Fruit fly (Drosophila melanogaster) S2 (cell line): ENCODE results near the gene senju.

Experiments used
- CG8478 ChIP-seq: fragments of >200 bp; optimal IDR thresholded peaks from 2 replicates; lab custom pipeline; 2018
- CTCF ChIP-seq, 2 experiments: fragments of >200 bp; optimal IDR thresholded peaks; 2 replicates each; lab custom pipeline; 2018

The senju gene

DNA sequence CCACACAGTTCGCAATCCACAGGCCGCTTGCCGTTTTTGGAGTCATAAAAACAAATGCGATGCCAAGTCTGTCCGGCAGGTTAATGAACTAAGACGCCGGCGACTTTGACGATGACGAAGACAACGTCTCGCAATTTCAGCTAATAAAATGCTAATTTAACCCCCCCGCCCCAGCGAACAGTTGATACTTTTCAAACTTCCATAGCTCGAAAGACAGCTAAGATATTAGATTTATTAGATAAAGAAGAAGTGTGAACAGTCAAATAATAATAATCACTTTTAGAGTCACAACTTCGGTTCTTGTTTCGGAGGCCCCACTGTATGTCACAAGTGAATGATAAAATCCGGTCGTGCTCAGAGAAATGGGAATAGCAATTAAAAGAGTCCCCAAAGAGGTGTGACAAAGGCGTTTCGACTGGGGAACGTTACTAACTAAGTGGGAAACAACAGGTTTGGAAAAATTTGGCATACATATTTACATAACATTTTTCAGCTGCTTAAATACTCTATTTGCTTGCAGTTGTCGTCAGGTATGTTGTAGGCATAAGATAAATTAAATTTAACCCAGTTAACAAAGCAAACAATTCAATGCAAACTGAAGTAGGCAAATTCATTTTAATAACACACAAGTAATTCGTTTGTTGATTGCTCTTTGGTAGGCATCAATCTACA is 32.1 kb downstream of the senju start:
- no peak for TF ChIP-seq CTCF (optimal IDR thresholded peaks at IDR 0.05; lab: Kevin White, UChicago)

DNA sequence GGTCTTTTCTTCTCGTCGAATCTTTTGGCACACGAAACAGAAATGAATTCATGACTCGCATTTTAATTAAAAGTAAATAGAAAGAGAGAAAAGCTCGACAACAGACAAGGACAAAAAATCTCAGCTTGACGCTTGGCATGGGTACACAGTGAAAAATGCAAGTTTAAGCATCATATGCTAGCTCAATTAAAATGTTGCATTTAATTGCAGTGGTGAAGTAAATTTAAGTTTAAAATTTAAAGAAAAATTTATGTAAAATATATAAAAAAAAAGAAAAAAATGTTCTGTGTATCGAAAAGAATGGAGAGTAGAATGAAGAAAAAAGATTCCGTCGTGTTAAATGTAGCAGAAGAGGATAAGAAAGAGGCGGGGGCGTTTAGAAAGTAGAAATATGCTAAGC is 32.9 kb downstream of the senju start:
- TF ChIP-seq CTCF (optimal IDR thresholded peaks at IDR 0.05; lab: Kevin White, UChicago) (no peak), CG8478 (lab: Kevin White, UChicago) (no peak)

DNA sequence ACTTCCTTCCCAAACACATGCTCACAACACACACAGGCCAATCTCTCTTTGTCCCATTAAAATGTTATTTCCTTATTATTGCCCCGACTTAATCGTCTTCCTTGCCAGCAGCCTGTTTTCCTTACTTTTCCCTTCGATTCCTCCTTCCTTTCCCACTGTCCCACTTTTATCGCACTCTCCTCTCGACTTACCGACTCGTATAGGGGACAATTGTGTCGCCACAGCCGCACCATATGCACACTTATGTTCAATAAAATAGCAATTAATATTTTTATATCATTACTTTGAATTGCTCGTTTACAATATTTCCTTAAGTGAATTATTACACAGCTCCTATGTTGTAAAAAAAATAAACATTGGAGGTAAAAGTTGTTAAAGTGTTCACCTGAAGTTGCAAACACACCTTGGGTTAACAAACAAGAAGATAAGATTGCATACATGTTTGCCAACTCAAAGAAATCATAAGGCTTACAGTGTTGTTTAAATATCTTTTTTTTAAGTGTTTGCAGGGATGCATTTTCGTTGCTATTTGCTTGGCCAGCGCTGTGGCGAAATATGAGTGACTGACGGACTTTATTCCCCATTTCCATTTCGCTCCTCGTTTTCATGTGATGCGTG is 34.4 kb downstream of the senju start:
- TF ChIP-seq CG8478 (lab: Kevin White, UChicago), result no peak
- TF ChIP-seq CTCF (optimal IDR thresholded peaks at IDR 0.05; lab: Kevin White, UChicago), result no peak

DNA sequence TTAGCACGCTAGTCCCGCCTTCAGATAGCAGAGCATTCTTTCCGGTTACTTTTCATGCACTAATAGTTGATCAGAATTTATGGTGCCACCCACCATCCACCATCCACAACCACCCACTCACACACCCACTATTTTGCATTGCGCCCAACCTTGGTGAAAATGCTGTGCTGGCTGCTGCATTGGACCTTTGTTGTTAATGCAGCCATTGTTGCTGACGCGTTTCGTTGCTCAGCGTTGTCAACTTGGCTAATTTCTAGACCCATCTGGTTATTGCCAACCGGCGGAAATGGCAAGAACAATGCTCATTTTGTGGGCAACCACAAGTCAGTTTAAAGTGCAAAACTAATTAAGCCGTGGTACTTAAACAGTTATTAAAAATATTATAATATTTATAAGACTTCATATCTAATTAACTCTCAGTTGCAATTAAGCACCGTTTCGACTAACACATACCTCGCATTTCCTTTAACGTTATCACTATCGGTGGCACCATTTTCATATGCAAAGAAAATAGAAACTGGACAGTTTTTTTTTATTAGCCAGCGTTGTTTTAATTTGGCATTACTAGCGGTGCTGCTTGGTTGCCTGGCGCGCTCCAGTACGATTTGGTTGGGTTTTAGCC is 36.1 kb downstream of the senju start:
- TF ChIP-seq CTCF (optimal IDR thresholded peaks at IDR 0.05; lab: Kevin White, UChicago) (no peak), CG8478 (lab: Kevin White, UChicago) (no peak)

DNA sequence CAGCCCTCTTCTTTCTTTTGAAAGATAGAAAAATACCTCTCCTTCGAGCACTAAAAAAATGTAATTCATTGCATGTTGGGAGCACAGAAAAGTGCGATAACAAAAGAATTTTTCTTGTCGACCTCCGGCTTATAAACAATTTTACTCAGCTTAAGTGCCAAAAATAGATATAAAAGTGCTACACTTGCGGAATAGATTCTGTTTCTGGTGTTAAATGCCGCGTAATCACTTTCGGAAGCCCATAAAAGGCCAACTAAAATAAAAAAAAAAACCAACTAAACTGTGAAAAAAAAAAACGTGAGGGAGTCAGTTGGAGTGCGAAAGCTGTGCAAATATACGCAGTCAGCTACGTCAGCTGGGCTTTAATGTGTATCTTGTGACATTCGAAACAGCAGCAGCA is 37.0 kb downstream of the senju start:
- no peak for TF ChIP-seq CG8478 (lab: Kevin White, UChicago)
- TF ChIP-seq CTCF (optimal IDR thresholded peaks at IDR 0.05; lab: Kevin White, UChicago), result no peak

DNA sequence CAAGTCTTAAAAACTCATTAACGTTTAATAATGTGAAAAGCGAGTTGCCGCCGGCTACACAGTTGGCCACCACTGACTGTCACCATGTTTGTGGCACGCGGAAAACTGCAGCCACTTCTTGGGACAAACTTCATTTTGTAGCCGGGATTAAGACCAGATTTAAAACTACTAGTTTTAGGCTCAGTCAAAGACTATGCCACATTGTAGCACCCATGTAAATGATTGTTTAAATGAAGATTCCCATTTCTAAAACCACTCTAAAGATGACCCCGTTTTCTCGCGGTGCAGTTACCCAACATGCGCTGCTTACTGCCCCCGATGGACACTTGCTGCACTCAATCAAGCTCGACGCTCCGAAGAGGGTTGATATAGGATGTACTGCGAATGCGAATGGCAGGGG is 37.7 kb downstream of the senju start:
- TF ChIP-seq CTCF (optimal IDR thresholded peaks at IDR 0.05; lab: Kevin White, UChicago) (no peak), CG8478 (lab: Kevin White, UChicago) (no peak)

DNA sequence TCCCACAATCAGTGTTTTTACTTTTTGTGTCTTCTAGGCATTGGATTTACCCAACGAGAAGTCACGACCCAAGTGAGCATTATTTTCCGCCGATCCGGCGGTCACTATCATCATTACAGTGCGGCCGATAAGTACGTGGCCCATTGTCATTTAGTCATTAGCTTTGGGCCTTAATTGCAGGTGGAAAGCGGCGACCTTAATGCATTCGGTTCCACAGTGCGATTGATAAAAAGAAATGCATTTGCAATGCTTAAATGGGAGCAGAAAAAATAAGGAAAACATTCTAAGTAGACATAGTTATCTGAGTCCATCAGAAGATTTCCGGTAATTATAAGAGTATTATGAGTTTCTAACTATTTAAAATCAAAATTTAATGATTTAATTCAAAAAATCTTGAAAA is 39.5 kb downstream of the senju start:
- no peak for TF ChIP-seq CG8478 (lab: Kevin White, UChicago)
- no peak for TF ChIP-seq CTCF (optimal IDR thresholded peaks at IDR 0.05; lab: Kevin White, UChicago)

DNA sequence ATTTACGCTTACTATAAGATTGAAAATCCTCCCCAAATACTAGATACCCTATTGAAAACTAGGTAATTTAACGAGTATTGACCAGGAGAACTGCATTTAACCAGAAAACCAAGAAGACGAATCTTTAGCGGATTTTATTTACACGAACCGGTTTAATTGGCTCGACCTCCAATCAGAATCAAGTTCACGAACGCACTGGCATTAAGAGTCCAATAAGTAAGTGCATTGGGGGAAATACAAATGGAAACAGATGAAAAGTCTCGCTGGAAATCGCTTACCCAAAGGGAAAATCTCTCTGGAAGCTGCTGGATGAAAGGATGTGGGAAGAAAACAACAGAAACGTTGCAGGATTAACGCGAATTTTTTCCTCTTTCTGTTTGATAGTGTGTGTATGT is 40.0 kb downstream of the senju start:
- TF ChIP-seq CG8478 (lab: Kevin White, UChicago), result no peak
- TF ChIP-seq CTCF (optimal IDR thresholded peaks at IDR 0.05; lab: Kevin White, UChicago), result no peak

DNA sequence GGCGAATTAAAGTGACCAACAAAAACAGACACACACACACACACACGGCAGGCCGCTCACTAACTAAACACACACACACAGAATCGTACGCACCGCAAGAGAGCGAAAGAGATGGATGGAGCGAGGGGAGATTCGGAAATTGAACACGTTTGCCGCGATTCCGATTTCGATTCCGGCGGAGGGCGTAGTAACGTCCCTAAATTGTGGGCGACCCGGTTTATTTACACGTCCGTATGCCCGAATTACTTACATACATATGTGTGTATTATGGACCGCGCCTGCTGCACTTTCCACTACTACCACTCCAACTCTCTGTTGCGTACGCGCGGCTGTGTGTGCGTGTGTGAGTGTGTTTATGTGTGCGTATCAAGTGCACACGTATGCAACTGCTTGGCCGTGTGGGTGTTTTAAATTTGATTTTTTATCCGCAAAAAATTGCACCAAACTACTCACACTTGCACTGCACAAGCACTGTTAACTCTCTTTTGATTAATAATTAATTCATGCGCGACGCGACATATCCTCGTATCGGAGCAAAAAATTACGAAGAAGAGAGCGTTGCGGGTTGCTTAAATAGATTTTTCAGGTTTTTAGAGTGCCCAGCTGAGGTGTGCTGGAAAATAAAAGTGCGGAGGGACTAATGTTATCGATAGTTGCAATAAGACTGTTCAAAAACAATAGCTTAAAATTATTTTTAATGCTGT is 40.5 kb downstream of the senju start, which contains the start of gene Pgant5:
Pgant5 (minus strand) TSS at position 601 of the 704 bp plus-strand sequence.
- no peak for TF ChIP-seq CTCF (optimal IDR thresholded peaks at IDR 0.05; lab: Kevin White, UChicago)
- TF ChIP-seq CG8478 (lab: Kevin White, UChicago), result no peak

DNA sequence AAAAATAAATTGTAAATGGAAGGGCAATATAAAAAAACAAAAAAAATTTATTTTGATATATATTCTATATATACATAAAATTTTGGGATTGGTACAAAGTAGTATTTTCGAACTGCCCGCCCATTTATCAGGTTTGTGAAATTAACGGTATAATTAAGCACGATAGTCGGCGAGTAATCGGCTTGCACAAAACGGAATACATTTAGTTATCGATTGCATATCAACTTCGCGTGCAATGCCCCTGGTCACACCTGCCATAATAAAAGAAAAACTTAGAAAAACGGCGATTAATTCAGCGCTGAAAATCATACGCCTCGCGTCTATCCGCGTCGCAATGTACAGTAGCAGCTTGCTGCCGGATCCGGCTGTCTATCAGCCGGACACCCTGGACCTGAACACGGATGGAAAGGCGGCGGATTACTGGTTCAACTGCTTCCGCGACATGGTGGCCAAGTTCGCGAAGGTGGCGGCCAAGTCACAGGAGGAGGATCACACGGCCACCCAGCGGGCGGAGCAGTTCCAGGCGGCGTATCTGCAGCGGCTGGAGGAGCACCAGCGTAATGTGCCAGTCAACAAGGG is 41.2 kb downstream of the senju start, which contains the start of gene CG5828:
CG5828 (plus strand) TSS at position 205 of the 579 bp plus-strand sequence.
- TF ChIP-seq CTCF (optimal IDR thresholded peaks at IDR 0.05; lab: Kevin White, UChicago), result no peak
- TF ChIP-seq CG8478 (lab: Kevin White, UChicago), result no peak

DNA sequence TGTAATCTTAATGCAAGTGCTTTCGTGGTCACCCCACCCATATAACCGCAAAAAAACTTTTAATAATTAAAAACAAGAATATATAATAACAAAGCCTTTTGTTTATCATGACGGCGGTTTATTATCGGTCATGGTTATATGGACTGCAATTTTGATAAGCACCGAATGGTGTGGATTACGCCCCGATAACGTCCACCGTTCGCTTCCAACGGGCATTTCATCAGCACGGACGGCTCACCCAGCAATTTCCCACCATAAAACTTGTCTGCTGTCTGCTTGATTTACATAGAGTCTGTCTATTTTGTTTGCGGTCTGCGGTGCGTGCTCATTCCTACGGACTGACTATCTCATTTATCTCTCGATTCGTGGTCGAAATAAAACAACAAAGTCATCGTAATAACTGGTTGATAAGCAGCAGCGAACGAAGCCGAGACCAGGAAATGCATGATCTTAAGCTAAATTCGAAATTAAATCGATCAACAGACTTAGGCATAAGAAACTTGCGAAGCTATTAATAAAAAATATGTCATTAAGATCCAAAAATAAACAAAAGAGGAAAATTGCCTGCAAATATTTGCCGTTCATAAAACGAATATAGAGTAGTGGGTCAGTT is 42.8 kb downstream of the senju start:
- TF ChIP-seq CTCF (optimal IDR thresholded peaks at IDR 0.05; lab: Kevin White, UChicago) (no peak), CG8478 (lab: Kevin White, UChicago) (no peak)

DNA sequence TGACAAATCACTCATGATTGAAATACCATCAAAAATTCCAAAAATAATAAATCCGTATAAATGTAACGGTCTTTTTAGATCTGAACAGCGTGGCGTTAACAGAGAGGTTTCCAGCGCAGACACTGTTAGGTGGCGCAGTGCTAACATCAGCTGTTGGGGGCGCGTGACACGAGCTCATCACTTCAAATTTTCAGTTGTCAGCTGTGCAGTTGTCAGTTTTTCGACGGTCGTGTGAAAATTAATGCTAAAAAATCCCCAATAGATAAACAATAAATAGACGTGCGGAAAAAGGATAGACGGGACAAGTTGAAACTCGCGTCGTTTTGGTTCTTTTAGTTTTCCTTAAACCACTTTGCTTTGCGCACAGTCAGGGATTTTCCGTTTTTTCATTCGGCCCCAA is 43.6 kb downstream of the senju start, which contains the start of gene CG4230:
CG4230 (plus strand) TSS at position 6 of the 400 bp plus-strand sequence.
- TF ChIP-seq CTCF (optimal IDR thresholded peaks at IDR 0.05; lab: Kevin White, UChicago), result no peak
- no peak for TF ChIP-seq CG8478 (lab: Kevin White, UChicago)

DNA sequence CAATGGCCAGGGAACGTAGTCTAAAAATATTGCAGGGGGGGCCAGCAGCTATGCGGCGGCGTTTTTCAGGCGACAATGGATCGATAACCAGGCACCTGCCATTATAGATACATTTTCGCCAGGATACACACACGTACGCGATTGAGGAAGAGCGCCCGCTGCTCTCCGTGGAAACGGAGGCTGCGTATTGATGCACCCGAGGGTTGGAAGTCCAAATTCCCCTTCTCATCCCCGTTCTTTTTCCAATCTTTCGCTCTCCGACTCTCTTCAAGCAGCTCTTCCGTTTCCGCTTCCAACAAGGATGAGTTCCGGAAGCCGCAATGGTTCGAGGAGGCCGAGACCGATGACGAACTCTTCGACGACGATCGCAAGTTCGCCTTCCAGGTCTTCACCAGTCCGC is 44.1 kb downstream of the senju start:
- no peak for TF ChIP-seq CG8478 (lab: Kevin White, UChicago)

DNA sequence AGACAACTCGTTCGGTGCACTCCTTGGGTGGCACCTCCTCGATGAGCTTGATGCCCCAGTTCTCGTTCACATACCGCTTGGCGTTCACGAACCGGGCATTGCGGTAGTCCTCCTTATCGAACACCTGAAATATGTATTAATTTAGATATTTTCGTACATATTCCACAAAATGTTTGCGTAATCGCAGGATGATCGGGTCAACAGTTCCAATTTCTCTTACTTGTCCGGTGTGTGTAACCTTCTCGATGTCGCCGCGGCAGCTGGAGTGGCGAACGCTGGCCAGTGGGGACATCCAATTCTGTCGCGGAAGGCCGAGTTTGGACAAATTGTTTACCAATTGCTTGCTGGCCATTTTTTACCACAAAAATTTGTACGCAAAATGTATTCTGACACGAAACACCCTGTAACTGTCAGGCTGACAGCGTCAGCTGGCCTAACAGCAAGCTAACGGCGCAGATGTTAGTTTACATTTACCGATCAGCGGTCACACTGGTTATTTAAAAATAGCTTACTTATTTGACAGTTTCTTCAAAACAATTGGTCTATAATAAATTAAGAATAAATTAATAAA is 47.2 kb downstream of the senju start, which contains the start of gene ND-13A:
ND-13A (minus strand) TSS at position 499 of the 571 bp plus-strand sequence.
- TF ChIP-seq CTCF (optimal IDR thresholded peaks at IDR 0.05; lab: Kevin White, UChicago) (no peak), CG8478 (lab: Kevin White, UChicago) (no peak)
